Fruit fly (Drosophila melanogaster): Measurements from ENCODE around the gene kumpel.
A peak's percentile ranks its signal among the peaks of the same experiment; 100 is the strongest.

dm6 chr3R:25888307-25889075, 18.3 kb upstream of the kumpel start, which contains the start of gene Lnk:
- TF ChIP-seq jigr1 (GFP tag; IDR thresholded peaks at IDR 0.05) (no peak), da (GFP tag; optimal IDR thresholded peaks at IDR 0.05) (no peak), vvl (GFP tag; IDR thresholded peaks at IDR 0.05) (no peak; the same call in 1 of the 2 replicates), CG18764 (GFP tag; optimal IDR thresholded peaks at IDR 0.05) (no peak), peb (GFP tag; IDR thresholded peaks at IDR 0.05) (no peak), ci (GFP tag; IDR thresholded peaks at IDR 0.05) (peak; percentile 61; the same call in 2 of the 3 replicates), en (GFP tag; optimal IDR thresholded peaks at IDR 0.05) (no peak), Hr39 (optimal IDR thresholded peaks at IDR 0.05) (no peak), CG8089 (GFP tag; optimal IDR thresholded peaks at IDR 0.05) (no peak), CG6254 (GFP tag; optimal IDR thresholded peaks at IDR 0.05) (no peak), CG9797 (GFP tag; optimal IDR thresholded peaks at IDR 0.05) (peak; percentile 79), hbn (GFP tag; IDR thresholded peaks at IDR 0.05; ENCODE audit: partially characterized antibody) (peak; percentile 92)

All from whole organism, embryonic.